Worm (Caenorhabditis elegans): Measurements from ENCODE around the gene Y39B6A.25.
"Not testable (repeated sequence)": the region's sequence is repeated elsewhere in the genome, so short reads cannot be mapped to it uniquely, and the experiment has no call there.

DNA sequence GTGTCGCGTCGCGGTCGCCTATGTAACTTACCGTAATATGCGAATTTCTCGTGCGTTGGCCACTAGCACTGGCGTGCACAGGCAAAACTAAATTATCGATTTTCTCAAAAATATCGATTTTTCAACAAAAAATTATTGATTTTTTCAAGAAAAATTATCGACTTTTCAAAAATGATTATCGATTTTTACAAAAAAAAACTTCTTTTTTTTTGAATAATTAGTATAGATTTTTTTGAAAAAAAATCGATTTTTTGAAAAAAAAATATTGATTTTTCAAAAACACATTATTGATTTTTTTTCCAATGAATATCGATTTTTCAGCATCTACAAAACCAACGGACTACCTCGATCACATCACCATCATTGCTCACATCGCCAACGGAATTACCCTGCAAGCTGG, 11.3 kb upstream of the Y39B6A.25 start:
- not testable (repeated sequence) for TF ChIP-seq ref-1 (GFP tag; conservative IDR thresholded peaks at IDR 0.05); med-1 (GFP tag; optimal IDR thresholded peaks at IDR 0.05; ENCODE audit: insufficient read depth)

All from whole organism, midembryonic.